Fruit fly (Drosophila melanogaster): ENCODE data around the gene CG5902.

- TF ChIP-seq Sin3A (optimal IDR thresholded peaks at IDR 0.05), result no peak
- no peak for TF ChIP-seq h (optimal IDR thresholded peaks at IDR 0.05)
- no peak for TF ChIP-seq psq (optimal IDR thresholded peaks at IDR 0.05)
- TF ChIP-seq insv (optimal IDR thresholded peaks at IDR 0.05), result no peak
- TF ChIP-seq Myc (optimal IDR thresholded peaks at IDR 0.05), result no peak
- TF ChIP-seq ttk (optimal IDR thresholded peaks at IDR 0.05), result no peak
Observed at dm6 chr3R:24024123-24024522, 37.7 kb downstream of the CG5902 start.
